Worm (Caenorhabditis elegans) whole organism, early embryonic: ENCODE measurements around the gene mrpl-2.

Experiments used
- B0310.2 ChIP-seq: sonication (generic microtip); optimal IDR thresholded peaks from 2 replicates; lab custom pipeline; 2016; ENCODE audit warnings: mild to moderate bottlenecking, missing genetic modification characterization, missing compliant biosample characterization
- F13C5.2 ChIP-seq: sonication (generic microtip); optimal IDR thresholded peaks from 2 replicates; lab custom pipeline; 2017; ENCODE audit warnings: mild to moderate bottlenecking, missing genetic modification characterization, inconsistent platforms, missing compliant biosample characterization
- aly-1 ChIP-seq: sonication (generic microtip); optimal IDR thresholded peaks from 2 replicates; lab custom pipeline; 2016; ENCODE audit warnings: missing genetic modification characterization, missing compliant biosample characterization
- ama-1 ChIP-seq: fragments of 150-350 bp; optimal IDR thresholded peaks from 2 replicates; lab custom pipeline; 2014
- ceh-13 ChIP-seq: fragments of 200-800 bp; sonication (Bioruptor generic); optimal IDR thresholded peaks from 2 replicates; lab custom pipeline; 2018; ENCODE audit warnings: mild to moderate bottlenecking, missing genetic modification characterization, missing compliant biosample characterization
- ceh-36 ChIP-seq: sonication (generic microtip); optimal IDR thresholded peaks from 2 replicates; lab custom pipeline; 2016; ENCODE audit warnings: missing genetic modification characterization, inconsistent platforms, missing compliant biosample characterization
- ets-7 ChIP-seq: sonication (generic microtip); optimal IDR thresholded peaks from 2 replicates; lab custom pipeline; 2016; ENCODE audit warnings: missing genotype, missing genetic modification characterization, missing compliant biosample characterization
- flt-1 ChIP-seq: fragments of 200-800 bp; sonication (Bioruptor generic); IDR thresholded peaks from 2 replicates; pipeline ENCODE4 v1.3.6; 2022; ENCODE audit warnings: missing genetic modification characterization, missing compliant biosample characterization
- hmbx-1 ChIP-seq: sonication (generic microtip); optimal IDR thresholded peaks from 2 replicates; lab custom pipeline; 2016; ENCODE audit warnings: mild to moderate bottlenecking, missing genetic modification characterization, missing compliant biosample characterization
- hmg-4 ChIP-seq: fragments of 200-800 bp; sonication (Bioruptor generic); optimal IDR thresholded peaks from 2 replicates; lab custom pipeline; 2018; ENCODE audit warnings: mild to moderate bottlenecking, missing genetic modification characterization, missing compliant biosample characterization
- hnd-1 ChIP-seq: sonication (generic microtip); optimal IDR thresholded peaks from 2 replicates; lab custom pipeline; 2016; ENCODE audit warnings: missing genetic modification characterization, missing compliant biosample characterization
- pes-1 ChIP-seq: fragments of 200-800 bp; sonication (Bioruptor generic); IDR thresholded peaks from 2 replicates; pipeline ENCODE4 v1.3.6; 2022; ENCODE audit warnings: missing genetic modification reagents, missing genetic modification characterization, missing compliant biosample characterization
- scrt-1 ChIP-seq: fragments of 200-800 bp; sonication (Bioruptor generic); IDR thresholded peaks from 2 replicates; pipeline ENCODE4 v1.3.6; 2022; ENCODE audit warnings: missing genetic modification characterization, missing compliant biosample characterization
- sea-1 ChIP-seq: fragments of 200-800 bp; sonication (Bioruptor generic); conservative IDR thresholded peaks from 2 replicates; pipeline ENCODE4 v1.3.6; 2022; ENCODE audit warnings: missing genetic modification characterization, missing compliant biosample characterization
- tbx-11 ChIP-seq: fragments of 200-800 bp; sonication (Bioruptor generic); IDR thresholded peaks from 2 replicates; pipeline ENCODE4 v1.3.6; 2022; ENCODE audit warnings: missing genetic modification characterization, missing compliant biosample characterization
- tbx-37 ChIP-seq: fragments of 200-800 bp; sonication (Bioruptor generic); conservative IDR thresholded peaks from 2 replicates; pipeline ENCODE4 v1.3.6; 2022; ENCODE audit warnings: missing genetic modification reagents, missing genetic modification characterization, missing compliant biosample characterization
- tra-4 ChIP-seq: sonication (generic microtip); optimal IDR thresholded peaks from 2 replicates; lab custom pipeline; 2017; ENCODE audit warnings: missing genetic modification characterization, missing compliant biosample characterization

The mrpl-2 gene

ce11 chrIV:772931-773330 is at the start of gene mrpl-2:
Gene mrpl-2 (plus strand): TSS chrIV:773237.
- TF ChIP-seq hmg-4 (GFP tag; lab: Kevin White, UChicago) (no peak), sea-1 (no peak), F13C5.2 (tag; lab: Kevin White, UChicago) (no peak), tra-4 (tag; lab: Kevin White, UChicago) (no peak), B0310.2 (tag; lab: Kevin White, UChicago) (no peak), hnd-1 (no peak)

- TF ChIP-seq ceh-13 (GFP tag; lab: Kevin White, UChicago) (no peak), aly-1 (tag; lab: Kevin White, UChicago) (no peak), ama-1 (lab: Kevin White, UChicago) (no peak), tbx-37 (no peak), tra-4 (tag; lab: Kevin White, UChicago) (no peak), sea-1 (no peak), pes-1 (GFP tag; lab: Robert Waterston, UW) (no peak), scrt-1 (GFP tag; lab: Robert Waterston, UW) (no peak), hmbx-1 (tag; lab: Kevin White, UChicago) (no peak), flt-1 (GFP tag; lab: Robert Waterston, UW) (no peak), ceh-36 (no peak), hmg-4 (GFP tag; lab: Kevin White, UChicago) (no peak)
These were observed 44.9 kb upstream of the mrpl-2 start, which contains the start of gene Y55F3C.9 for ce11 chrIV:728095-728494. Gene Y55F3C.9 (minus strand): TSS chrIV:728195.

ce11 chrIV:730937-731336 is 42.1 kb upstream of the mrpl-2 start, which contains the start of gene srt-24:
Gene srt-24 (minus strand): TSS chrIV:731037.
- TF ChIP-seq hmbx-1 (tag; lab: Kevin White, UChicago) (no peak), ceh-13 (GFP tag; lab: Kevin White, UChicago) (no peak), flt-1 (GFP tag; lab: Robert Waterston, UW) (no peak), sea-1 (no peak), ama-1 (lab: Kevin White, UChicago) (no peak), tbx-37 (no peak), hnd-1 (no peak), B0310.2 (tag; lab: Kevin White, UChicago) (no peak), ets-7 (tag; lab: Kevin White, UChicago) (no peak), aly-1 (tag; lab: Kevin White, UChicago) (no peak), pes-1 (GFP tag; lab: Robert Waterston, UW) (no peak), hmg-4 (GFP tag; lab: Kevin White, UChicago) (no peak), tra-4 (tag; lab: Kevin White, UChicago) (no peak), scrt-1 (GFP tag; lab: Robert Waterston, UW) (no peak), tbx-11 (GFP tag; lab: Robert Waterston, UW) (no peak), ceh-36 (no peak), F13C5.2 (tag; lab: Kevin White, UChicago) (no peak)

ce11 chrIV:736447-736846 is 36.6 kb upstream of the mrpl-2 start, which contains the start of gene kvs-5:
Gene kvs-5 (plus strand): TSS chrIV:736747.
- no peak for TF ChIP-seq ceh-13 (GFP tag; lab: Kevin White, UChicago)

DNA sequence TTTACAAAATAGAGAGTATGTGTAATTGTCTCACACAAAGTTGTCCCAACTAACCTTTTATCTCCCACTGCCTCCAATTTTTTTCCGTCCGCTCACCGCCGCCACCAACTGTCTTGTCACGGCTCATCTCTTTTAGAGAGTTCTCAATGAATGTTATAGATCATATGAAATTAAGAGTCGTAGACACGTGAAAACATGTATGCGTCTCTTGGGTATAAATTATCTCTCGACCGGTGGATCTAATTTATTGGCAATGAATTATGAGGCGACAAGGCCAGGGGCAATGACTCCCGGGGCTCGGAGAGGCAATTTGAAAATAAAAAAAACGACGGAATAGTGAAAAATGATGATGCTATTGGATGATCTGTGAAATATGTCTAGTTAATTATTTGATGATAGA is 32.4 kb upstream of the mrpl-2 start:
- TF ChIP-seq sea-1, result no peak
- TF ChIP-seq F13C5.2 (tag; lab: Kevin White, UChicago), result no peak
- no peak for TF ChIP-seq hmg-4 (GFP tag; lab: Kevin White, UChicago)
- TF ChIP-seq tbx-37, result no peak
- no peak for TF ChIP-seq ets-7 (tag; lab: Kevin White, UChicago)
- no peak for TF ChIP-seq scrt-1 (GFP tag; lab: Robert Waterston, UW)
- TF ChIP-seq aly-1 (tag; lab: Kevin White, UChicago), result no peak
- TF ChIP-seq tbx-11 (GFP tag; lab: Robert Waterston, UW), result no peak
- no peak for TF ChIP-seq ama-1 (lab: Kevin White, UChicago)
- TF ChIP-seq ceh-36, result no peak
- TF ChIP-seq pes-1 (GFP tag; lab: Robert Waterston, UW), result no peak
- TF ChIP-seq B0310.2 (tag; lab: Kevin White, UChicago), result no peak
- no peak for TF ChIP-seq hnd-1
- TF ChIP-seq ceh-13 (GFP tag; lab: Kevin White, UChicago), result no peak
- TF ChIP-seq flt-1 (GFP tag; lab: Robert Waterston, UW), result no peak
- TF ChIP-seq hmbx-1 (tag; lab: Kevin White, UChicago), result no peak
- TF ChIP-seq tra-4 (tag; lab: Kevin White, UChicago), result no peak

DNA sequence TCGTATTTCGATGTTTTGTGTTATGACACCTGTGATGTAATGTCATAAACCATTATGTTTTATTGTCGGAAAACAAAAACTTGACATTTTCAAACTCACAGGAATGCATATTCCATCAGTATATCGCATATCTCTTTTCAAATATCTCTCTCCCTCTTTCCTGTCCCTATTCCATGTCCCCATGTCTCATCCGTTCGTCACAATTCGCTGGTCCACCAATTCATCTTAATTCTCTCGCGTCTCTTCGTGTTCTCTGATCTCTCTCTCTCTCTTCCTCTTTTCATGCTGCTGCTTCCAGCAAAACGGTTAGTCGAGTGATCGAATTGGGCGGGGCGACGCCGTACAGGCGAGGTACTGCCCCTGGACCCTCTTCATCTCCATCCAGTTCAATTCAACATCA is 31.2 kb upstream of the mrpl-2 start:
- TF ChIP-seq pes-1 (GFP tag; lab: Robert Waterston, UW) (no peak), ceh-36 (no peak), ets-7 (tag; lab: Kevin White, UChicago) (no peak), aly-1 (tag; lab: Kevin White, UChicago) (no peak), flt-1 (GFP tag; lab: Robert Waterston, UW) (no peak), hnd-1 (no peak), ceh-13 (GFP tag; lab: Kevin White, UChicago) (no peak), F13C5.2 (tag; lab: Kevin White, UChicago) (no peak), tbx-37 (no peak), sea-1 (no peak), scrt-1 (GFP tag; lab: Robert Waterston, UW) (no peak), tra-4 (tag; lab: Kevin White, UChicago) (no peak), hmg-4 (GFP tag; lab: Kevin White, UChicago) (no peak), hmbx-1 (tag; lab: Kevin White, UChicago) (no peak), ama-1 (lab: Kevin White, UChicago) (no peak), B0310.2 (tag; lab: Kevin White, UChicago) (no peak), tbx-11 (GFP tag; lab: Robert Waterston, UW) (no peak)

ce11 chrIV:746333-746732 is 26.7 kb upstream of the mrpl-2 start:
- TF ChIP-seq flt-1 (GFP tag; lab: Robert Waterston, UW) (no peak), ama-1 (lab: Kevin White, UChicago) (no peak), ets-7 (tag; lab: Kevin White, UChicago) (no peak), hmg-4 (GFP tag; lab: Kevin White, UChicago) (no peak), hnd-1 (no peak), sea-1 (no peak), B0310.2 (tag; lab: Kevin White, UChicago) (no peak), aly-1 (tag; lab: Kevin White, UChicago) (no peak), F13C5.2 (tag; lab: Kevin White, UChicago) (no peak), tra-4 (tag; lab: Kevin White, UChicago) (no peak), ceh-36 (no peak)
